Fruit fly (Drosophila melanogaster): ENCODE data around the gene SmD2.

DNA sequence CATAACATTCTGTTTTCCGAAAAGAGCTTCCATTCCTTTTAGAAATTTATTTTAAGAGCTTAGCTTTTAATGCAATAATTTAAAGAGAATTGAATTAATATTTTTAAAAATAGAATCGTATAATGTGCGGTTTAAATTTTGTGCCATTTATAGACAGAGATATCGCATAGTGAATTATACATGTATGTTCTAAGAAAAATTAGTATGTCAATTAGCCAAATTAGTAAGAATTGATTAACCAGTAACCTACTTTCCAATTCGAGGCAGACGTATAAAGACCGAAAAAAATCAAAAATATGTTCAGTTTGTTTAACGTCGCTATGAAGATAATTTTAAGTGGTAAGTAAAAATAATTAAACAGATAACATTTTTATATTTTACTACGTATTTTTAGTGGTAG is 36.0 kb downstream of the SmD2 start, which contains the start of gene CG31560:
- TF ChIP-seq CG33017 (tag; optimal IDR thresholded peaks at IDR 0.05) (no peak), tj (GFP tag; optimal IDR thresholded peaks at IDR 0.05) (no peak), cic (GFP tag; optimal IDR thresholded peaks at IDR 0.05) (no peak), CG1620 (GFP tag; optimal IDR thresholded peaks at IDR 0.05) (no peak)
